Worm (Caenorhabditis elegans) whole organism, mixed stage, embryonic: ENCODE data around the gene M88.4.

Experiments used
- M03D4.4 ChIP-seq: sonication (generic microtip); optimal IDR thresholded peaks from 2 replicates; lab custom pipeline; 2017; ENCODE audit warnings: mild to moderate bottlenecking, missing genetic modification characterization, missing compliant biosample characterization
- bed-3 ChIP-seq: fragments of 200-800 bp; sonication (Bioruptor generic); optimal IDR thresholded peaks from 3 replicates; lab custom pipeline; 2018; ENCODE audit warnings: mild to moderate bottlenecking, missing genetic modification characterization, moderate library complexity, missing compliant biosample characterization
- blmp-1 ChIP-seq: fragments of 150-350 bp; optimal IDR thresholded peaks from 2 replicates; lab custom pipeline; 2014; ENCODE audit warnings: missing biosample characterization, missing genetic modification characterization
- ceh-39 ChIP-seq: fragments of 150-350 bp; optimal IDR thresholded peaks from 2 replicates; lab custom pipeline; 2014; ENCODE audit warnings: missing biosample characterization, missing genetic modification characterization
- ceh-43 ChIP-seq: fragments of 200-800 bp; sonication (Bioruptor generic); optimal IDR thresholded peaks from 2 replicates; lab custom pipeline; 2018; ENCODE audit warnings: mild to moderate bottlenecking, missing genetic modification characterization, moderate library complexity, missing compliant biosample characterization
- ceh-83 ChIP-seq: fragments of 200-800 bp; sonication (Bioruptor generic); optimal IDR thresholded peaks from 2 replicates; lab custom pipeline; 2018; ENCODE audit warnings: mild to moderate bottlenecking, missing genetic modification characterization, missing compliant biosample characterization
- ces-1 ChIP-seq: fragments of 150-350 bp; optimal IDR thresholded peaks from 2 replicates; lab custom pipeline; 2014; ENCODE audit warnings: missing biosample characterization, missing genetic modification reagents, missing genetic modification characterization
- cnd-1 ChIP-seq: fragments of 200-800 bp; sonication (Bioruptor generic); optimal IDR thresholded peaks from 2 replicates; lab custom pipeline; 2018; ENCODE audit warnings: mild to moderate bottlenecking, missing genetic modification characterization, missing compliant biosample characterization
- drap-1 ChIP-seq: fragments of 200-800 bp; sonication (Bioruptor generic); optimal IDR thresholded peaks from 3 replicates; lab custom pipeline; 2018; ENCODE audit warnings: mild to moderate bottlenecking, missing genetic modification characterization, missing compliant biosample characterization
- elt-1 ChIP-seq: sonication (generic microtip); optimal IDR thresholded peaks from 2 replicates; lab custom pipeline; 2017; ENCODE audit warnings: missing genetic modification characterization, mild to moderate bottlenecking, missing compliant biosample characterization, antibody characterized with exemption, moderate library complexity, borderline replicate concordance; ENCODE audit not compliant: insufficient read depth
- elt-3 ChIP-seq: fragments of 150-350 bp; optimal IDR thresholded peaks from 2 replicates; lab custom pipeline; 2014; ENCODE audit warnings: missing biosample characterization, missing genetic modification characterization
- flh-1 ChIP-seq: fragments of 200-800 bp; sonication (Bioruptor generic); optimal IDR thresholded peaks from 2 replicates; lab custom pipeline; 2018; ENCODE audit warnings: mild to moderate bottlenecking, missing genetic modification characterization, moderate library complexity, missing compliant biosample characterization
- ham-2 ChIP-seq: fragments of 200-800 bp; sonication (Bioruptor generic); optimal IDR thresholded peaks from 2 replicates; lab custom pipeline; 2018; ENCODE audit warnings: mild to moderate bottlenecking, missing genetic modification characterization, missing compliant biosample characterization
- hlh-1 ChIP-seq: fragments of 150-350 bp; optimal IDR thresholded peaks from 2 replicates; lab custom pipeline; 2014; ENCODE audit warnings: missing biosample characterization, missing genetic modification reagents, missing genetic modification characterization
- lin-13 ChIP-seq: fragments of 150-350 bp; optimal IDR thresholded peaks from 2 replicates; lab custom pipeline; 2014; ENCODE audit warnings: missing biosample characterization, missing genetic modification characterization
- lin-32 ChIP-seq: fragments of 200-800 bp; sonication (Bioruptor generic); optimal IDR thresholded peaks from 2 replicates; lab custom pipeline; 2018; ENCODE audit warnings: mild to moderate bottlenecking, missing genetic modification characterization, missing compliant biosample characterization
- lsy-2 ChIP-seq: fragments of 150-350 bp; optimal IDR thresholded peaks from 2 replicates; lab custom pipeline; 2014; ENCODE audit warnings: missing biosample characterization, missing genetic modification characterization
- mab-5 ChIP-seq: fragments of 150-350 bp; optimal IDR thresholded peaks from 2 replicates; lab custom pipeline; 2014; ENCODE audit warnings: missing biosample characterization, missing genetic modification characterization
- mep-1 ChIP-seq: fragments of 150-350 bp; optimal IDR thresholded peaks from 2 replicates; lab custom pipeline; 2017; ENCODE audit warnings: missing biosample characterization, missing genetic modification reagents, missing genetic modification characterization, inconsistent platforms
- mls-2 ChIP-seq: sonication (generic microtip); optimal IDR thresholded peaks from 2 replicates; lab custom pipeline; 2016; ENCODE audit warnings: mild to moderate bottlenecking, missing genetic modification characterization, moderate library complexity, missing compliant biosample characterization
- nhr-12 ChIP-seq: fragments of 150-350 bp; optimal IDR thresholded peaks from 2 replicates; lab custom pipeline; 2014; ENCODE audit warnings: missing biosample characterization, missing genetic modification characterization
- nhr-2 ChIP-seq: fragments of 150-350 bp; optimal IDR thresholded peaks from 2 replicates; lab custom pipeline; 2014; ENCODE audit warnings: missing biosample characterization, missing genetic modification characterization
- nhr-237 ChIP-seq: fragments of 150-350 bp; optimal IDR thresholded peaks from 2 replicates; lab custom pipeline; 2014; ENCODE audit warnings: missing biosample characterization, missing genetic modification characterization
- nhr-28 ChIP-seq: fragments of 150-350 bp; optimal IDR thresholded peaks from 2 replicates; lab custom pipeline; 2014; ENCODE audit warnings: missing biosample characterization, missing genetic modification characterization
- nhr-76 ChIP-seq: sonication (generic microtip); optimal IDR thresholded peaks from 2 replicates; lab custom pipeline; 2017; ENCODE audit warnings: missing biosample characterization, missing genetic modification characterization
- pha-4 ChIP-seq: fragments of 150-350 bp; optimal IDR thresholded peaks from 2 replicates; lab custom pipeline; 2018; ENCODE audit warnings: missing biosample characterization, missing genetic modification reagents, missing genetic modification characterization
- sem-2 ChIP-seq: fragments of 200-800 bp; sonication (Bioruptor generic); optimal IDR thresholded peaks from 2 replicates; lab custom pipeline; 2018; ENCODE audit warnings: mild to moderate bottlenecking, missing genetic modification characterization, missing compliant biosample characterization
- snpc-4 ChIP-seq: fragments of 150-350 bp; optimal IDR thresholded peaks from 2 replicates; lab custom pipeline; 2014; ENCODE audit warnings: missing biosample characterization, missing genetic modification characterization
- sptf-1 ChIP-seq: sonication (generic microtip); optimal IDR thresholded peaks from 2 replicates; lab custom pipeline; 2017; ENCODE audit warnings: mild to moderate bottlenecking, missing genetic modification characterization, moderate library complexity, missing compliant biosample characterization
- tbx-8 ChIP-seq: fragments of 200-800 bp; sonication (Bioruptor generic); optimal IDR thresholded peaks from 2 replicates; lab custom pipeline; 2018; ENCODE audit warnings: mild to moderate bottlenecking, missing genetic modification characterization, moderate library complexity, missing compliant biosample characterization
- unc-120 ChIP-seq: sonication (generic microtip); optimal IDR thresholded peaks from 2 replicates; lab custom pipeline; 2017; ENCODE audit warnings: missing genetic modification characterization, missing compliant biosample characterization; ENCODE audit not compliant: poor library complexity, severe bottlenecking
- unc-39 ChIP-seq: fragments of 150-350 bp; optimal IDR thresholded peaks from 2 replicates; lab custom pipeline; 2014; ENCODE audit warnings: missing biosample characterization, missing genetic modification characterization
- unc-62 ChIP-seq: fragments of 150-350 bp; optimal IDR thresholded peaks from 2 replicates; lab custom pipeline; 2014; ENCODE audit warnings: missing biosample characterization, missing genetic modification reagents, missing genetic modification characterization
- zip-8 ChIP-seq: fragments of 150-350 bp; optimal IDR thresholded peaks from 2 replicates; lab custom pipeline; 2014; ENCODE audit warnings: missing biosample characterization, missing genetic modification characterization
- ztf-11 ChIP-seq: fragments of 150-350 bp; optimal IDR thresholded peaks from 2 replicates; lab custom pipeline; 2014; ENCODE audit warnings: missing biosample characterization, missing genetic modification characterization

The M88.4 gene

DNA sequence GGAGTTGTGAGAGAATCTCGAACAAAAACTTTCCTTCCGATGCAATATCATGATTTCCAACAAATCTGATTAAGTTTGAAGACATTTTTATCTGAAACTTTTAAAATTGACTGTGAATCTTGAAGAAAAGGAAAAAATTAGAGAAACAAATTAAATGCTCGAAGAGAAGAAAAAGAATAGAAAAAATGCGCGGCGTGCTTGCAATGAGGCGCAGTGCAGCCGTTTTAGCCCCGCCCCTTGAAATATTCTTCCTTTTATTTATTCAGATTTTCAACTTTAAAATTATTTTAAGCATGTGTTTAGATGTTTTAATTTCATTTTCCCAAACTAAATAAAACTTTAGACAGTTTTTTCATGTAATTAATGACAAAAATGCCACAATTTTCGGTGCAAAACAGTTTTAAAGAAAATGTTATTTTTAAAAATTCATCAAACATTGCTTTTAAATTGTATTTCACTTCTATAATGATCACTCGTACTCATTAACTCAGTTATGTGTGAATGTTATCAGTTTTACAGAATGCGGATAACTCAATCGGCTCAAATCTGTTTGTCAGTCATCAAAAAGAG is 6.4 kb upstream of the M88.4 start, which contains the start of the genes mrps-34 and cisd-3.1:
Gene mrps-34 (minus strand): TSS at position 91 of the 570 bp plus-strand sequence.
Gene cisd-3.1 (plus strand): TSS at position 520 of the 570 bp plus-strand sequence.
- TF ChIP-seq ceh-43 (GFP tag; lab: Kevin White, UChicago) (peak; percentile 58), lin-32 (GFP tag; lab: Kevin White, UChicago) (no peak), pha-4 (no peak), hlh-1 (tag; lab: Kevin White, UChicago) (peak; percentile 18), unc-120 (tag; lab: Kevin White, UChicago) (peak; percentile 6), nhr-237 (tag; lab: Kevin White, UChicago) (no peak), sem-2 (GFP tag; lab: Kevin White, UChicago) (no peak), drap-1 (GFP tag; lab: Kevin White, UChicago) (no peak), elt-3 (no peak), sptf-1 (tag; lab: Kevin White, UChicago) (peak; percentile 58), cnd-1 (tag; lab: Kevin White, UChicago) (peak; percentile 12), ham-2 (GFP tag; lab: Kevin White, UChicago) (no peak), elt-1 (tag; lab: Kevin White, UChicago) (no peak), M03D4.4 (peak; percentile 57), lin-13 (tag; lab: Kevin White, UChicago) (no peak), ztf-11 (tag; lab: Kevin White, UChicago) (no peak), unc-62 (no peak), nhr-76 (tag; lab: Kevin White, UChicago) (no peak), snpc-4 (tag; lab: Kevin White, UChicago) (no peak), ces-1 (GFP tag; lab: Kevin White, UChicago) (no peak), tbx-8 (GFP tag; lab: Kevin White, UChicago) (no peak), nhr-12 (tag; lab: Kevin White, UChicago) (no peak), mls-2 (tag; lab: Kevin White, UChicago) (peak; percentile 32), mep-1 (tag; lab: Kevin White, UChicago) (peak; percentile 26), nhr-2 (tag; lab: Kevin White, UChicago) (no peak), unc-39 (tag; lab: Kevin White, UChicago) (no peak), ceh-39 (tag; lab: Kevin White, UChicago) (no peak), bed-3 (GFP tag; lab: Kevin White, UChicago) (no peak), mab-5 (peak; percentile 16), nhr-28 (tag; lab: Kevin White, UChicago) (no peak), lsy-2 (tag; lab: Kevin White, UChicago) (peak; percentile 47), blmp-1 (tag; lab: Kevin White, UChicago) (peak; percentile 23), zip-8 (tag; lab: Kevin White, UChicago) (no peak), ceh-83 (GFP tag; lab: Kevin White, UChicago) (no peak), flh-1 (GFP tag; lab: Kevin White, UChicago) (no peak)

DNA sequence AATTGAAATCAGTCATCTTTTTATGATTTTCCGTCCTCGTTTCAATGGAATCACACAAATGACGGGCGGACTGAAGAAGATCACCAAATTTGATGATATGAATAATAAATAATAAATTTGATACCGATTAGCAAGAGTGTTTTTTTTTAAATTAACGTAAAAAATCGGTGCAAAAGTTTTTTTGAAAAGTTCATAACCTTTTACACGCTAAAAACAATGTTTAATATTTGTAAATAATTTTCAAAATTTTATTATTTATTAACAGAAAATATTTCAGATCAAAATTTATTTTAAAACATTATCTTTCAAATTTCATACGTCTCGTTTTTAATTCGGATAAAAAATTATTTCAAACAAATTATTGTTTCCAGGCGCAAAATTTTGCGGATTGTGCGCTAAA is 3.9 kb upstream of the M88.4 start, which contains the start of gene M88.3:
Gene M88.3 (minus strand): TSS at position 101 of the 400 bp plus-strand sequence.
- no peak for TF ChIP-seq unc-120 (tag; lab: Kevin White, UChicago)
- no peak for TF ChIP-seq ces-1 (GFP tag; lab: Kevin White, UChicago)
- no peak for TF ChIP-seq nhr-12 (tag; lab: Kevin White, UChicago)
- TF ChIP-seq nhr-2 (tag; lab: Kevin White, UChicago) = no peak
- TF ChIP-seq cnd-1 (tag; lab: Kevin White, UChicago) = no peak
- no peak for TF ChIP-seq elt-3
- no peak for TF ChIP-seq M03D4.4
- TF ChIP-seq unc-62 = no peak
- no peak for TF ChIP-seq sptf-1 (tag; lab: Kevin White, UChicago)
- no peak for TF ChIP-seq ceh-83 (GFP tag; lab: Kevin White, UChicago)
- TF ChIP-seq blmp-1 (tag; lab: Kevin White, UChicago) = no peak
- no peak for TF ChIP-seq lsy-2 (tag; lab: Kevin White, UChicago)
- TF ChIP-seq unc-39 (tag; lab: Kevin White, UChicago) = no peak
- no peak for TF ChIP-seq mab-5
- no peak for TF ChIP-seq mep-1 (tag; lab: Kevin White, UChicago)
- TF ChIP-seq nhr-76 (tag; lab: Kevin White, UChicago) = no peak
- no peak for TF ChIP-seq mls-2 (tag; lab: Kevin White, UChicago)
- TF ChIP-seq pha-4 = no peak
- TF ChIP-seq, all 35 proteins: peak for 0
